Worm (Caenorhabditis elegans): ENCODE results near the gene cdh-1.

Gene cdh-1

ce11 chrIII:2870228-2870627 lies 40.5 kb upstream of the cdh-1 start:
- TF ChIP-seq ztf-11 (tag; optimal IDR thresholded peaks at IDR 0.05) (no peak), tlp-1 (tag; optimal IDR thresholded peaks at IDR 0.05) (no peak), fkh-4 (tag; optimal IDR thresholded peaks at IDR 0.05; ENCODE audit: borderline replicate concordance) (no peak), sup-37 (GFP tag; optimal IDR thresholded peaks at IDR 0.05) (no peak), efl-1 (optimal IDR thresholded peaks at IDR 0.05) (no peak), efl-1 (GFP tag; optimal IDR thresholded peaks at IDR 0.05 in 1 of 2) (peak in 1 of 2 experiments; percentile 50), unc-98 (GFP tag; IDR thresholded peaks at IDR 0.05) (no peak), lin-39 (tag; optimal IDR thresholded peaks at IDR 0.05) (no peak), lin-35 (GFP tag; optimal IDR thresholded peaks at IDR 0.05) (peak in 1 of 2 experiments; percentile 31), tbx-2 (tag; optimal IDR thresholded peaks at IDR 0.05) (no peak), nhr-71 (tag; optimal IDR thresholded peaks at IDR 0.05) (peak; percentile 4), jun-1 (tag; optimal IDR thresholded peaks at IDR 0.05) (peak; percentile 33), grh-1 (GFP tag; IDR thresholded peaks at IDR 0.05) (no peak), hlh-17 (GFP tag; optimal IDR thresholded peaks at IDR 0.05; ENCODE audit: borderline replicate concordance) (no peak), pax-3 (tag; optimal IDR thresholded peaks at IDR 0.05) (no peak), elt-3 (tag; optimal IDR thresholded peaks at IDR 0.05) (no peak), Y116A8C.19 (tag; optimal IDR thresholded peaks at IDR 0.05; ENCODE audit: borderline replicate concordance) (no peak), unc-130 (tag; optimal IDR thresholded peaks at IDR 0.05) (no peak), skn-1 (tag; optimal IDR thresholded peaks at IDR 0.05) (no peak), nhr-85 (tag) (no peak), zip-4 (GFP tag; optimal IDR thresholded peaks at IDR 0.05) (no peak), elt-2 (tag; optimal IDR thresholded peaks at IDR 0.05) (peak; percentile 86), lsy-2 (tag; optimal IDR thresholded peaks at IDR 0.05) (peak in 1 of 2 experiments; percentile 2), snu-23 (GFP tag; optimal IDR thresholded peaks at IDR 0.05) (no peak), isw-1 (GFP tag; IDR thresholded peaks at IDR 0.05) (no peak), nhr-90 (tag; optimal IDR thresholded peaks at IDR 0.05; ENCODE audit: poor library complexity) (no peak), xbp-1 (tag; optimal IDR thresholded peaks at IDR 0.05) (no peak), ceh-82 (tag; optimal IDR thresholded peaks at IDR 0.05) (no peak), nhr-77 (tag; optimal IDR thresholded peaks at IDR 0.05) (no peak), fkh-10 (GFP tag; optimal IDR thresholded peaks at IDR 0.05) (no peak), lin-14 (GFP tag; optimal IDR thresholded peaks at IDR 0.05) (no peak), mef-2 (tag; optimal IDR thresholded peaks at IDR 0.05) (no peak), dsc-1 (tag; optimal IDR thresholded peaks at IDR 0.05) (no peak), blmp-1 (tag; optimal IDR thresholded peaks at IDR 0.05) (peak; percentile 6), ztf-4 (tag; optimal IDR thresholded peaks at IDR 0.05) (no peak), mep-1 (tag; optimal IDR thresholded peaks at IDR 0.05) (no peak), ceh-63 (GFP tag; optimal IDR thresholded peaks at IDR 0.05) (no peak), swsn-7 (tag; optimal IDR thresholded peaks at IDR 0.05) (no peak), nhr-20 (tag; optimal IDR thresholded peaks at IDR 0.05) (peak; percentile 4), sptf-1 (tag; optimal IDR thresholded peaks at IDR 0.05) (no peak), alr-1 (tag; optimal IDR thresholded peaks at IDR 0.05; ENCODE audit: borderline replicate concordance) (no peak)

- TF ChIP-seq nhr-47 (tag; optimal IDR thresholded peaks at IDR 0.05), result peak; percentile 61
- no peak for TF ChIP-seq ceh-63 (GFP tag; optimal IDR thresholded peaks at IDR 0.05)
- no peak for TF ChIP-seq fos-1 (tag; optimal IDR thresholded peaks at IDR 0.05)
- no peak for TF ChIP-seq efl-3 (GFP tag; optimal IDR thresholded peaks at IDR 0.05)
- no peak for TF ChIP-seq lin-15B (tag; optimal IDR thresholded peaks at IDR 0.05)
- TF ChIP-seq C16A3.4 (tag; optimal IDR thresholded peaks at IDR 0.05), result peak; percentile 68
- TF ChIP-seq nhr-12 (tag; optimal IDR thresholded peaks at IDR 0.05), result no peak
- TF ChIP-seq F16B12.6 (tag; optimal IDR thresholded peaks at IDR 0.05), result no peak
- no peak for TF ChIP-seq unc-62 (GFP tag; optimal IDR thresholded peaks at IDR 0.05)
- no peak for TF ChIP-seq ama-1 (optimal IDR thresholded peaks at IDR 0.05)
- no peak for TF ChIP-seq nhr-84 (tag; optimal IDR thresholded peaks at IDR 0.05)
- TF ChIP-seq ceh-90 (tag; optimal IDR thresholded peaks at IDR 0.05), result no peak
- TF ChIP-seq dpl-1 (GFP tag; optimal IDR thresholded peaks at IDR 0.05), result peak; percentile 39 to 58 (median 43)
- no peak for TF ChIP-seq hlh-4 (tag; optimal IDR thresholded peaks at IDR 0.05)
- TF ChIP-seq zip-4 (GFP tag; optimal IDR thresholded peaks at IDR 0.05), result no peak
- no peak for TF ChIP-seq isw-1 (GFP tag; IDR thresholded peaks at IDR 0.05)
- TF ChIP-seq unc-30 (tag; optimal IDR thresholded peaks at IDR 0.05), result no peak
- TF ChIP-seq egl-27 (tag; optimal IDR thresholded peaks at IDR 0.05), result peak in 1 of 2 experiments; percentile 41
- TF ChIP-seq elt-3 (tag; optimal IDR thresholded peaks at IDR 0.05), result peak in 5 of 6 experiments; percentile 36 to 94 (median 58)
These were observed 38.9 kb upstream of the cdh-1 start for ce11 chrIII:2871817-2872216.
